Worm (Caenorhabditis elegans) whole organism, L3 larva: Measurements from ENCODE around the gene T16A1.2.

Experiments
- R02D3.7 ChIP-seq: fragments of 150-350 bp; optimal IDR thresholded peaks from 2 replicates; lab custom pipeline; 2014; ENCODE audit warnings: missing biosample characterization, missing genetic modification characterization
- ZK546.5 ChIP-seq: sonication (generic microtip); optimal IDR thresholded peaks from 2 replicates; lab custom pipeline; 2017; ENCODE audit warnings: missing biosample characterization, missing genetic modification characterization
- aly-2 ChIP-seq: fragments of 150-350 bp; optimal IDR thresholded peaks from 2 replicates; lab custom pipeline; 2014; ENCODE audit warnings: missing biosample characterization, missing genetic modification characterization
- ama-1 ChIP-seq: fragments of 150-350 bp; optimal IDR thresholded peaks from 2 replicates; lab custom pipeline; 2018
- ceh-16 ChIP-seq: sonication (generic microtip); optimal IDR thresholded peaks from 2 replicates; lab custom pipeline; 2017; ENCODE audit warnings: missing biosample characterization, missing genetic modification characterization
- ceh-28 ChIP-seq: fragments of 150-350 bp; optimal IDR thresholded peaks from 2 replicates; lab custom pipeline; 2014; ENCODE audit warnings: missing biosample characterization, missing genetic modification reagents, missing genetic modification characterization
- ceh-82 ChIP-seq: fragments of 150-350 bp; optimal IDR thresholded peaks from 2 replicates; lab custom pipeline; 2014; ENCODE audit warnings: missing biosample characterization, missing genetic modification characterization
- ceh-9 ChIP-seq: sonication (generic microtip); optimal IDR thresholded peaks from 2 replicates; lab custom pipeline; 2018; ENCODE audit warnings: missing biosample characterization, missing genetic modification characterization
- daf-12 ChIP-seq: fragments of 150-350 bp; optimal IDR thresholded peaks from 2 replicates; lab custom pipeline; 2014; ENCODE audit warnings: missing biosample characterization, missing genetic modification reagents, missing genetic modification characterization
- egl-27 ChIP-seq: sonication (generic microtip); optimal IDR thresholded peaks from 4 replicates; lab custom pipeline; 2017; ENCODE audit warnings: missing biosample characterization, missing genetic modification reagents, missing genetic modification characterization
- egl-5 ChIP-seq: fragments of 150-350 bp; optimal IDR thresholded peaks from 2 replicates; lab custom pipeline; 2017; ENCODE audit warnings: missing biosample characterization, missing genetic modification reagents, missing genetic modification characterization, inconsistent platforms
- elt-2 ChIP-seq: sonication (generic microtip); optimal IDR thresholded peaks from 2 replicates; lab custom pipeline; 2016; ENCODE audit warnings: missing genetic modification reagents, mild to moderate bottlenecking, missing genetic modification characterization, missing compliant biosample characterization
- elt-3 ChIP-seq, 3 experiments: fragments of 150-350 bp in 1 of 3; sonication (generic microtip) in 2 of 3; optimal IDR thresholded peaks; 2 replicates in 2 of 3; 4 replicates in 1 of 3; lab custom pipeline; 2014 to 2017; ENCODE audit warnings: missing biosample characterization in 3 of 3, missing genetic modification characterization in 3 of 3
- eor-1 ChIP-seq, 2 experiments: fragments of 150-350 bp; optimal IDR thresholded peaks; 2 replicates each; lab custom pipeline; 2014 to 2018; ENCODE audit warnings: missing biosample characterization in 2 of 2, missing genetic modification characterization in 2 of 2
- fkh-2 ChIP-seq: fragments of 150-350 bp; optimal IDR thresholded peaks from 2 replicates; lab custom pipeline; 2014; ENCODE audit warnings: missing biosample characterization, missing genetic modification reagents, missing genetic modification characterization
- hmg-11 ChIP-seq: sonication (generic microtip); optimal IDR thresholded peaks from 2 replicates; lab custom pipeline; 2016; ENCODE audit warnings: missing genetic modification characterization, missing compliant biosample characterization
- jun-1 ChIP-seq: fragments of 150-350 bp; optimal IDR thresholded peaks from 2 replicates; lab custom pipeline; 2014; ENCODE audit warnings: missing biosample characterization, missing genetic modification reagents, missing genetic modification characterization
- lin-15B ChIP-seq: fragments of 150-350 bp; optimal IDR thresholded peaks from 2 replicates; lab custom pipeline; 2014; ENCODE audit warnings: missing biosample characterization, missing genetic modification characterization
- lin-39 ChIP-seq: fragments of 150-350 bp; optimal IDR thresholded peaks from 2 replicates; lab custom pipeline; 2018; ENCODE audit warnings: missing biosample characterization, missing genetic modification reagents, missing genetic modification characterization
- lsy-12 ChIP-seq: sonication (generic microtip); optimal IDR thresholded peaks from 2 replicates; lab custom pipeline; 2016; ENCODE audit warnings: mild to moderate bottlenecking, missing genetic modification characterization, missing compliant biosample characterization
- mdl-1 ChIP-seq: fragments of 150-350 bp; optimal IDR thresholded peaks from 2 replicates; lab custom pipeline; 2014; ENCODE audit warnings: missing biosample characterization, missing genetic modification characterization
- mml-1 ChIP-seq: fragments of 150-350 bp; sonication (generic microtip); optimal IDR thresholded peaks from 3 replicates; lab custom pipeline; 2014; ENCODE audit warnings: missing biosample characterization, missing genetic modification characterization
- nfya-1 ChIP-seq: sonication (generic microtip); optimal IDR thresholded peaks from 2 replicates; lab custom pipeline; 2017; ENCODE audit warnings: missing genetic modification characterization, mild to moderate bottlenecking, missing compliant biosample characterization, antibody characterized with exemption, moderate library complexity; ENCODE audit not compliant: insufficient read depth
- nhr-11 ChIP-seq: fragments of 150-350 bp; optimal IDR thresholded peaks from 2 replicates; lab custom pipeline; 2014; ENCODE audit warnings: missing biosample characterization, missing genetic modification characterization
- nhr-12 ChIP-seq: fragments of 150-350 bp; optimal IDR thresholded peaks from 2 replicates; lab custom pipeline; 2014; ENCODE audit warnings: missing biosample characterization, missing genetic modification characterization
- nhr-25 ChIP-seq: sonication (generic microtip); optimal IDR thresholded peaks from 2 replicates; lab custom pipeline; 2017; ENCODE audit warnings: missing biosample characterization, missing genetic modification characterization
- nhr-28 ChIP-seq: fragments of 150-350 bp; optimal IDR thresholded peaks from 2 replicates; lab custom pipeline; 2014; ENCODE audit warnings: missing biosample characterization, missing genetic modification characterization
- nhr-67 ChIP-seq: fragments of 150-350 bp; optimal IDR thresholded peaks from 2 replicates; lab custom pipeline; 2014; ENCODE audit warnings: missing biosample characterization, missing genetic modification characterization
- nhr-77 ChIP-seq: fragments of 150-350 bp; optimal IDR thresholded peaks from 2 replicates; lab custom pipeline; 2014; ENCODE audit warnings: missing biosample characterization, missing genetic modification characterization
- pha-4 ChIP-seq: fragments of 150-350 bp; optimal IDR thresholded peaks from 2 replicates; lab custom pipeline; 2014; ENCODE audit warnings: missing biosample characterization, missing genetic modification reagents, missing genetic modification characterization
- pqm-1 ChIP-seq: fragments of 150-350 bp; optimal IDR thresholded peaks from 2 replicates; lab custom pipeline; 2017; ENCODE audit warnings: missing biosample characterization, missing genetic modification characterization, inconsistent platforms
- skn-1 ChIP-seq: fragments of 150-350 bp; optimal IDR thresholded peaks from 2 replicates; lab custom pipeline; 2014; ENCODE audit warnings: missing biosample characterization, missing genetic modification characterization
- snpc-4 ChIP-seq: fragments of 150-350 bp; optimal IDR thresholded peaks from 2 replicates; lab custom pipeline; 2014; ENCODE audit warnings: missing biosample characterization, missing genetic modification characterization
- unc-39 ChIP-seq: sonication (generic microtip); optimal IDR thresholded peaks from 4 replicates; lab custom pipeline; 2017; ENCODE audit warnings: missing biosample characterization, missing genetic modification characterization
- unc-62 ChIP-seq: fragments of 150-350 bp; sonication (generic microtip); optimal IDR thresholded peaks from 4 replicates; lab custom pipeline; 2014; ENCODE audit warnings: missing biosample characterization, missing genetic modification reagents, missing genetic modification characterization
- zag-1 ChIP-seq: fragments of 150-350 bp; optimal IDR thresholded peaks from 2 replicates; lab custom pipeline; 2014; ENCODE audit warnings: missing biosample characterization, missing genetic modification characterization
- ztf-11 ChIP-seq: fragments of 150-350 bp; optimal IDR thresholded peaks from 2 replicates; lab custom pipeline; 2014; ENCODE audit warnings: missing biosample characterization, missing genetic modification characterization
- ztf-4 ChIP-seq: fragments of 150-350 bp; optimal IDR thresholded peaks from 2 replicates; lab custom pipeline; 2014; ENCODE audit warnings: missing biosample characterization, missing genetic modification characterization

The T16A1.2 gene

ce11 chrII:2090605-2091004 lies 4.8 kb upstream of the T16A1.2 start, which contains the start of gene trpl-5:
Gene trpl-5 (minus strand): TSS chrII:2090636.
- TF ChIP-seq mdl-1 = no peak
- TF ChIP-seq nhr-28 (tag; lab: Kevin White, UChicago) = no peak
- peak; percentile 95 for TF ChIP-seq elt-2 (tag; lab: Kevin White, UChicago)
- no peak for TF ChIP-seq elt-3 (tag; optimal IDR thresholded peaks at IDR 0.05; lab: Kevin White, UChicago)
- no peak for TF ChIP-seq ama-1 (lab: Kevin White, UChicago)
- peak; percentile 96 for TF ChIP-seq pqm-1 (tag; lab: Kevin White, UChicago)
- TF ChIP-seq nhr-67 (tag; lab: Kevin White, UChicago) = no peak
- TF ChIP-seq aly-2 (tag; lab: Kevin White, UChicago) = no peak
- no peak for TF ChIP-seq nhr-11 (tag; lab: Kevin White, UChicago)
- peak; percentile 23 for TF ChIP-seq jun-1 (tag; lab: Kevin White, UChicago)
- no peak for TF ChIP-seq lin-39 (tag; lab: Kevin White, UChicago)
- no peak for TF ChIP-seq nhr-25 (tag; lab: Kevin White, UChicago)
- TF ChIP-seq ztf-11 = no peak
- no peak for TF ChIP-seq eor-1 (tag; optimal IDR thresholded peaks at IDR 0.05; lab: Kevin White, UChicago)
- TF ChIP-seq ceh-28 (tag; lab: Kevin White, UChicago) = no peak

ce11 chrII:2091972-2092371 lies 3.4 kb upstream of the T16A1.2 start, which contains the start of gene T16A1.10:
Gene T16A1.10 (minus strand): TSS chrII:2092094.
- no peak for TF ChIP-seq daf-12 (tag; lab: Kevin White, UChicago)
- TF ChIP-seq zag-1 (tag; lab: Kevin White, UChicago) = no peak
- no peak for TF ChIP-seq ceh-28 (tag; lab: Kevin White, UChicago)

DNA sequence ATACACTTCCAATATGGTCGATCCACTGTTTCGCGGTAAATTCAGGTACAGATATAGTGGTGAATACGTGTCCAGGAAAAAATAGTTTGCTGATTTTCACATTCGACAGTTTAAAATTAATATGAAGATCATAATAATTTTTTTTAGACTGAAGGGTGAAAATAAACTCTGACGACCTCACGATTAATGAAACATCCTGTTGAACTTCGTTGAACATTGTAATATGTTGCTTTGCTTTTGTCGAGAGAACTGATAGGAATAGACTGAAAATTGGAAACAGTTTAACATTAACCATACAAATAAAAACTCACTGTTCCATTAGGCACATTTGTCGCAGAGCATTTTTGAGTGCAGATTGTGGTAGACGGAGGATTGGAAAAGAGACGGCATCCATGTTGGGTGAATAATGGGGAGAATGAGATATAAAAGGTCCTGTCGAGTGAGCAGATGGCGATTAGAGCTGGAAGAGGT lies 1.9 kb upstream of the T16A1.2 start, which contains the start of gene fbxb-37:
TSS of gene fbxb-37 (minus strand) at position 421 of the 471 bp plus-strand sequence.
- no peak for TF ChIP-seq ceh-28 (tag; lab: Kevin White, UChicago)
- TF ChIP-seq fkh-2 = no peak
- no peak for TF ChIP-seq R02D3.7 (tag; lab: Kevin White, UChicago)
- no peak for TF ChIP-seq snpc-4 (tag; lab: Kevin White, UChicago)
- no peak for TF ChIP-seq mdl-1
- no peak for TF ChIP-seq unc-62 (GFP tag; lab: Kevin White, UChicago)
- no peak for TF ChIP-seq nhr-12 (tag; lab: Kevin White, UChicago)
- TF ChIP-seq ceh-82 (tag; lab: Kevin White, UChicago) = no peak
- no peak for TF ChIP-seq ama-1 (lab: Kevin White, UChicago)

ce11 chrII:2099139-2099976 lies 4.0 kb downstream of the T16A1.2 start, which contains the start of gene math-42:
Gene math-42 (plus strand): TSS chrII:2099926.
- TF ChIP-seq ztf-4 (tag; lab: Kevin White, UChicago) (no peak), elt-2 (tag; lab: Kevin White, UChicago) (peak; percentile 60)
- TF ChIP-seq, all 47 proteins: peak for 1

- TF ChIP-seq pha-4 (tag; lab: Kevin White, UChicago) (no peak), ZK546.5 (no peak), lin-39 (tag; lab: Kevin White, UChicago) (no peak), ceh-28 (tag; lab: Kevin White, UChicago) (no peak), skn-1 (tag; lab: Kevin White, UChicago) (no peak), egl-5 (tag; lab: Kevin White, UChicago) (no peak), eor-1 (tag; optimal IDR thresholded peaks at IDR 0.05; lab: Kevin White, UChicago) (no peak), ceh-9 (tag; lab: Kevin White, UChicago) (no peak), snpc-4 (tag; lab: Kevin White, UChicago) (no peak), nhr-28 (tag; lab: Kevin White, UChicago) (no peak), aly-2 (tag; lab: Kevin White, UChicago) (no peak), R02D3.7 (tag; lab: Kevin White, UChicago) (no peak), fkh-2 (no peak)
Observed at ce11 chrII:2108295-2108694, 12.9 kb downstream of the T16A1.2 start, which contains the start of gene R52.4. Gene R52.4 (minus strand): TSS chrII:2108395.

DNA sequence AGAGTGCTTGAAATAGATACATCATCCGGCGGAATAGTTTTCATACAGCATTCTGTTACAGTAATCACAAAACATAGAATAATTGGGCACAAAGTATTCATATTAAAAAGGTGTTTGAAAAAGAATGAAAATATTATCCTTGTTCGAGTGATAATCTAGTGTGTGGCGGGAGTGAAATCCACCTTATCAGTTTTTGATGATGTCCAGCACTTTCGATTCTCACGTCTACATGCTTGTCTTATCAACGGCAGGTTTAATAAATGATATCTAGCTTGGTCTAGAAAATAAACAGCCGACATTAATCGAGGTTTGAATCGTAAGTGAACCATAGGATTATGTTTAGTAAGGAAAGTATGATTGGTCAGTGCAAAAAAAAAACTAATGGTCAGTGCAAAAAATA lies 14.5 kb downstream of the T16A1.2 start, which contains the start of gene R52.5:
TSS of gene R52.5 (minus strand) at position 101 of the 400 bp plus-strand sequence.
- TF ChIP-seq mml-1 (tag; lab: Kevin White, UChicago) (no peak), lsy-12 (tag; lab: Kevin White, UChicago) (no peak), nhr-28 (tag; lab: Kevin White, UChicago) (no peak), mdl-1 (no peak), nhr-12 (tag; lab: Kevin White, UChicago) (no peak), aly-2 (tag; lab: Kevin White, UChicago) (no peak), hmg-11 (tag; lab: Kevin White, UChicago) (no peak), unc-39 (no peak), ztf-4 (tag; lab: Kevin White, UChicago) (no peak), ceh-28 (tag; lab: Kevin White, UChicago) (no peak), elt-2 (tag; lab: Kevin White, UChicago) (no peak), ceh-9 (tag; lab: Kevin White, UChicago) (no peak), elt-3 (tag; optimal IDR thresholded peaks at IDR 0.05; lab: Kevin White, UChicago) (no peak), egl-27 (tag; lab: Kevin White, UChicago) (no peak), lin-15B (tag; lab: Kevin White, UChicago) (no peak), ceh-16 (no peak), nhr-77 (tag; lab: Kevin White, UChicago) (no peak), ceh-82 (tag; lab: Kevin White, UChicago) (no peak), nfya-1 (tag; lab: Kevin White, UChicago) (no peak), pha-4 (tag; lab: Kevin White, UChicago) (no peak)
